Worm (Caenorhabditis elegans) whole organism, mixed stage, embryonic: ENCODE results near the gene Y38C1AA.19.

ENCODE experiments used
- nhr-12 ChIP-seq: fragments of 150-350 bp; optimal IDR thresholded peaks from 2 replicates; lab custom pipeline; 2014; ENCODE audit warnings: missing biosample characterization, missing genetic modification characterization
- nhr-237 ChIP-seq: fragments of 150-350 bp; optimal IDR thresholded peaks from 2 replicates; lab custom pipeline; 2014; ENCODE audit warnings: missing biosample characterization, missing genetic modification characterization
- nhr-28 ChIP-seq: fragments of 150-350 bp; optimal IDR thresholded peaks from 2 replicates; lab custom pipeline; 2014; ENCODE audit warnings: missing biosample characterization, missing genetic modification characterization
- snpc-4 ChIP-seq: fragments of 150-350 bp; optimal IDR thresholded peaks from 2 replicates; lab custom pipeline; 2014; ENCODE audit warnings: missing biosample characterization, missing genetic modification characterization
- unc-62 ChIP-seq: fragments of 150-350 bp; optimal IDR thresholded peaks from 2 replicates; lab custom pipeline; 2014; ENCODE audit warnings: missing biosample characterization, missing genetic modification reagents, missing genetic modification characterization

DNA sequence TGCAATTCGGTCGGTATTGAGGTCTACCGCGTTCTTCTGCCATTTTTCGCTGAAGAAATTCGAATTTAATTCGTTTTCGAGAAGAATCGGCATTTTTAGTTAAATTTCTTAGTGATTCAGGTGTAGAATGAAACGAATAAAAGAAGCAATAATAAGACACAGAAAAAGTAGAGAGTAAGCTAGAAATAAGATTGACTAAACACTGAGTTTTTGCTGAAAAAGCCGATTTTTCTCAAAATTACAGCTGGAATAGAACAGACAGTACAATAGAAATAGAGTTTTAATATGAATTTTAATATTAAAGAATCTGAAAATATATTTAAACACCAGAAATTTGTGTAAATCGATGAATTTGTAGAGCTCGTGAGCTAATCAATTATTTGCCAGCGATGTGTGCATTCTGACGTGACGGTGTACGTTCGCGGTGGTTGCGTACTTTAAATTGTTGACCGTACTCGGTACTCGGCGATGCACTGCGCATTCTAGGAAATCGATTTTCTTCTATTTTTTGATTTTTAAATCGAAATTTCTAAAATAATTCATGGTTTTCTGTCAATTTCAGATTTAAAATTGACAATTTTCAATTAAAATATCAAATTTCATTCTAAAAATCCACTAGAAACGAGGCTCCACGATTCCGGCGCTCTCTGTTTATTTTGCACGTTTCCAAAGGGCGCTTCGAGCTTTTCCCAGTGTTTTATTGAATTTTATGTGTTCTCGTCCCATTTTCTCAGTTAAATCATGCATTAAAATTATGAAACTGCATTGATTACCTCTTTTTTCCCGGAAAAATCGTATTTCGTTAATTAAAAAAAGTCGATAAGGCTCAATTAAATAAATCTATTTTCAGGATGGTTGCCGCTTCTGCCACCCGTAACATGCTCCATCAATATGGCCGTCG, 33.8 kb upstream of the Y38C1AA.19 start, which contains the start of the genes grld-1 and cox-6C:
- no peak for TF ChIP-seq snpc-4
- TF ChIP-seq nhr-12 (tag; lab: Kevin White, UChicago) = no peak
- peak; percentile 18 for TF ChIP-seq nhr-237 (tag; lab: Kevin White, UChicago)
- TF ChIP-seq unc-62 = no peak
- no peak for TF ChIP-seq nhr-28 (tag; lab: Kevin White, UChicago)
